Fruit fly (Drosophila melanogaster) whole organism, embryonic: ENCODE results near the gene ninaE.
A peak's percentile ranks its signal among the peaks of the same experiment; 100 is the strongest.

Source experiments
- CG10267 ChIP-seq: fragments of 200-800 bp; sonication (Bioruptor generic); optimal IDR thresholded peaks from 2 replicates; lab custom pipeline; 2018; ENCODE audit warnings: missing biosample characterization, mild to moderate bottlenecking, missing genetic modification characterization, moderate library complexity
- CG10321 ChIP-seq: fragments of 200-800 bp; sonication (Bioruptor generic); IDR thresholded peaks from 2 replicates; pipeline ENCODE4 v1.3.6; 2022; ENCODE audit warnings: missing biosample characterization, missing genetic modification characterization
- CG10431 ChIP-seq: fragments of 200-800 bp; sonication (Bioruptor generic); optimal IDR thresholded peaks from 3 replicates; lab custom pipeline; 2018; ENCODE audit warnings: missing biosample characterization, mild to moderate bottlenecking, missing genetic modification characterization
- CG10654 ChIP-seq: fragments of 200-800 bp; sonication (Bioruptor generic); optimal IDR thresholded peaks from 2 replicates; lab custom pipeline; 2016; ENCODE audit warnings: missing biosample characterization, missing genetic modification characterization
- CG10979 ChIP-seq: fragments of 200-800 bp; sonication (Bioruptor generic); optimal IDR thresholded peaks from 2 replicates; lab custom pipeline; 2018; ENCODE audit warnings: missing biosample characterization, mild to moderate bottlenecking, missing genetic modification characterization, moderate library complexity
- CG11085 ChIP-seq: fragments of 200-800 bp; sonication (Bioruptor generic); IDR thresholded peaks from 2 replicates; pipeline ENCODE4 v1.3.6; 2022; ENCODE audit warnings: missing biosample characterization, missing genetic modification characterization
- CG11247 ChIP-seq: fragments of 200-800 bp; sonication (Bioruptor generic); IDR thresholded peaks from 2 replicates; pipeline ENCODE4 v1.3.6; 2022; ENCODE audit warnings: missing biosample characterization, missing genetic modification characterization
- CG11695 ChIP-seq: fragments of 200-800 bp; sonication (Bioruptor generic); IDR thresholded peaks from 3 replicates; pipeline ENCODE4 v1.3.6; 2022; ENCODE audit warnings: missing biosample characterization, missing genetic modification characterization
- CG12071 ChIP-seq: fragments of 200-800 bp; sonication (Bioruptor generic); optimal IDR thresholded peaks from 3 replicates; lab custom pipeline; 2018; ENCODE audit warnings: missing biosample characterization, mild to moderate bottlenecking, missing genetic modification characterization
- CG12769 ChIP-seq: fragments of 200-800 bp; sonication (Bioruptor generic); optimal IDR thresholded peaks from 2 replicates; lab custom pipeline; 2019; ENCODE audit warnings: missing biosample characterization, mild to moderate bottlenecking, missing genetic modification characterization, moderate library complexity
- CG14050 ChIP-seq: fragments of 200-800 bp; sonication (Bioruptor generic); IDR thresholded peaks from 3 replicates; pipeline ENCODE4 v1.3.6; 2022; ENCODE audit warnings: missing biosample characterization, missing genetic modification characterization
- CG15479 ChIP-seq: fragments of 200-800 bp; sonication (Bioruptor generic); optimal IDR thresholded peaks from 3 replicates; lab custom pipeline; 2019; ENCODE audit warnings: missing biosample characterization, mild to moderate bottlenecking, missing genetic modification characterization, moderate library complexity
- CG15696 ChIP-seq: fragments of 200-800 bp; sonication (Bioruptor generic); optimal IDR thresholded peaks from 2 replicates; lab custom pipeline; 2019; ENCODE audit warnings: missing biosample characterization, mild to moderate bottlenecking, missing genetic modification characterization, moderate library complexity
- CG1603 ChIP-seq: fragments of 200-800 bp; sonication (Bioruptor generic); optimal IDR thresholded peaks from 2 replicates; lab custom pipeline; 2019; ENCODE audit warnings: missing biosample characterization, mild to moderate bottlenecking, missing genetic modification characterization, moderate library complexity
- CG16779 ChIP-seq: fragments of 200-800 bp; sonication (Bioruptor generic); IDR thresholded peaks from 2 replicates; pipeline ENCODE4 v1.3.6; 2022; ENCODE audit warnings: missing biosample characterization, missing genetic modification characterization
- CG16813 ChIP-seq: fragments of 200-800 bp; sonication (Bioruptor generic); IDR thresholded peaks from 3 replicates; pipeline ENCODE4 v1.3.6; 2022; ENCODE audit warnings: missing biosample characterization, missing genetic modification characterization; ENCODE audit not compliant: partially characterized antibody
- CG2129 ChIP-seq: fragments of 200-800 bp; sonication (Bioruptor generic); IDR thresholded peaks from 2 replicates; pipeline ENCODE4 v1.3.6; 2022; ENCODE audit warnings: missing biosample characterization, missing genetic modification characterization; ENCODE audit not compliant: partially characterized antibody
- CG2678 ChIP-seq: fragments of 200-800 bp; sonication (Bioruptor generic); optimal IDR thresholded peaks from 3 replicates; lab custom pipeline; 2019; ENCODE audit warnings: missing biosample characterization, mild to moderate bottlenecking, missing genetic modification characterization, moderate library complexity
- CG30431 ChIP-seq: fragments of 200-800 bp; sonication (Bioruptor generic); optimal IDR thresholded peaks from 2 replicates; lab custom pipeline; 2017; ENCODE audit warnings: missing biosample characterization, missing genetic modification characterization
- CG31365 ChIP-seq: fragments of 200-800 bp; sonication (Bioruptor generic); optimal IDR thresholded peaks from 2 replicates; lab custom pipeline; 2018; ENCODE audit warnings: missing biosample characterization, mild to moderate bottlenecking, missing genetic modification characterization
- CG31388 ChIP-seq: fragments of 200-800 bp; sonication (Bioruptor generic); optimal IDR thresholded peaks from 2 replicates; lab custom pipeline; 2016; ENCODE audit warnings: missing biosample characterization, missing genetic modification characterization
- CG4360 ChIP-seq: fragments of 200-800 bp; sonication (Bioruptor generic); IDR thresholded peaks from 2 replicates; pipeline ENCODE4 v1.3.6; 2022; ENCODE audit warnings: missing biosample characterization, missing genetic modification characterization
- CG5180 ChIP-seq: fragments of 200-800 bp; sonication (Bioruptor generic); optimal IDR thresholded peaks from 3 replicates; lab custom pipeline; 2017; ENCODE audit warnings: missing biosample characterization, missing genetic modification characterization, mild to moderate bottlenecking, moderate library complexity, missing genetic modification reagents
- CG7745 ChIP-seq: fragments of 200-800 bp; sonication (Bioruptor generic); optimal IDR thresholded peaks from 2 replicates; lab custom pipeline; 2018; ENCODE audit warnings: missing biosample characterization, mild to moderate bottlenecking, missing genetic modification characterization, moderate library complexity
- D19A ChIP-seq: fragments of 200-800 bp; optimal IDR thresholded peaks from 3 replicates; lab custom pipeline; 2019; ENCODE audit warnings: missing biosample characterization, mild to moderate bottlenecking, missing genetic modification characterization, moderate library complexity
- Dref ChIP-seq: fragments of 200-800 bp; sonication (Bioruptor generic); IDR thresholded peaks from 2 replicates; pipeline ENCODE4 v1.3.6; 2022; ENCODE audit warnings: missing biosample characterization, missing genetic modification characterization
- Gsc ChIP-seq: fragments of 200-800 bp; sonication (Bioruptor generic); IDR thresholded peaks from 2 replicates; pipeline ENCODE4 v1.3.6; 2022; ENCODE audit warnings: missing biosample characterization, missing genetic modification characterization
- HLH3B ChIP-seq: fragments of 200-800 bp; sonication (Bioruptor generic); IDR thresholded peaks from 2 replicates; pipeline ENCODE4 v1.3.6; 2022; ENCODE audit warnings: missing biosample characterization, missing genetic modification characterization
- HLH54F ChIP-seq: fragments of 200-800 bp; sonication (Bioruptor generic); optimal IDR thresholded peaks from 3 replicates; lab custom pipeline; 2016; ENCODE audit warnings: missing biosample characterization, missing genetic modification characterization
- Hmx ChIP-seq: fragments of 200-800 bp; sonication (Bioruptor generic); optimal IDR thresholded peaks from 2 replicates; lab custom pipeline; 2016; ENCODE audit warnings: missing biosample characterization, missing genetic modification characterization
- Jarid2 ChIP-seq: fragments of 200-800 bp; sonication (Bioruptor generic); optimal IDR thresholded peaks from 3 replicates; lab custom pipeline; 2017; ENCODE audit warnings: mild to moderate bottlenecking, missing biosample characterization, missing genetic modification reagents, missing genetic modification characterization
- MTF-1 ChIP-seq: fragments of 200-800 bp; sonication (Bioruptor generic); optimal IDR thresholded peaks from 2 replicates; lab custom pipeline; 2018; ENCODE audit warnings: missing biosample characterization, mild to moderate bottlenecking, missing genetic modification characterization, borderline replicate concordance
- NK7.1 ChIP-seq: fragments of 200-800 bp; sonication (Bioruptor generic); optimal IDR thresholded peaks from 3 replicates; lab custom pipeline; 2016; ENCODE audit warnings: missing biosample characterization, missing genetic modification characterization
- Poxn ChIP-seq: fragments of 200-800 bp; sonication (Bioruptor generic); IDR thresholded peaks from 2 replicates; pipeline ENCODE4 v1.3.6; 2022; ENCODE audit warnings: missing biosample characterization, missing genetic modification characterization
- Ravus ChIP-seq: fragments of 200-800 bp; sonication (Bioruptor generic); IDR thresholded peaks from 2 replicates; pipeline ENCODE4 v1.3.6; 2022; ENCODE audit warnings: missing biosample characterization, missing genetic modification characterization
- Sox102F ChIP-seq: fragments of 200-800 bp; sonication (Bioruptor generic); optimal IDR thresholded peaks from 2 replicates; lab custom pipeline; 2018; ENCODE audit warnings: missing biosample characterization, mild to moderate bottlenecking, missing genetic modification characterization, moderate library complexity
- Stat92E ChIP-seq, 3 experiments: fragments of >200 bp in 2 of 3; fragments of 200-800 bp in 1 of 3; sonication (Bioruptor generic) in 1 of 3; optimal IDR thresholded peaks; 2 replicates each; lab custom pipeline; 2017 to 2019; ENCODE audit warnings: missing biosample characterization in 3 of 3, missing genetic modification characterization in 3 of 3, mild to moderate bottlenecking in 1 of 3, moderate library complexity in 1 of 3
- ac ChIP-seq: fragments of 200-800 bp; sonication (Bioruptor generic); optimal IDR thresholded peaks from 3 replicates; lab custom pipeline; 2017; ENCODE audit warnings: missing biosample characterization, mild to moderate bottlenecking, missing genetic modification characterization
- br ChIP-seq: fragments of >200 bp; optimal IDR thresholded peaks from 2 replicates; lab custom pipeline; 2017
- ci ChIP-seq: fragments of 200-800 bp; sonication (Bioruptor generic); IDR thresholded peaks from 3 replicates; pipeline ENCODE4 v1.3.6; 2022; ENCODE audit warnings: missing biosample characterization, missing genetic modification characterization
- gt ChIP-seq: fragments of 200-800 bp; sonication (Bioruptor generic); IDR thresholded peaks from 2 replicates; pipeline ENCODE4 v1.3.6; 2022; ENCODE audit warnings: missing biosample characterization, missing genetic modification characterization
- ken ChIP-seq: fragments of 200-800 bp; sonication (Bioruptor generic); IDR thresholded peaks from 3 replicates; pipeline ENCODE4 v1.3.6; 2022; ENCODE audit warnings: missing biosample characterization, missing genetic modification characterization
- lilli ChIP-seq: fragments of 200-800 bp; sonication (Bioruptor generic); optimal IDR thresholded peaks from 3 replicates; lab custom pipeline; 2016; ENCODE audit warnings: missing biosample characterization, missing genetic modification characterization
- onecut ChIP-seq: fragments of 200-800 bp; sonication (Bioruptor generic); IDR thresholded peaks from 2 replicates; pipeline ENCODE4 v1.3.6; 2022; ENCODE audit warnings: missing biosample characterization, missing genetic modification characterization
- org-1 ChIP-seq: fragments of 200-800 bp; sonication (Bioruptor generic); optimal IDR thresholded peaks from 2 replicates; lab custom pipeline; 2017; ENCODE audit warnings: missing biosample characterization, missing genetic modification characterization
- pnt ChIP-seq: fragments of 200-800 bp; sonication (Bioruptor generic); optimal IDR thresholded peaks from 3 replicates; lab custom pipeline; 2016; ENCODE audit warnings: missing biosample characterization, missing genetic modification characterization
- rib ChIP-seq: fragments of 200-800 bp; sonication (Bioruptor generic); IDR thresholded peaks from 2 replicates; pipeline ENCODE4 v1.3.6; 2022; ENCODE audit warnings: missing biosample characterization, missing genetic modification characterization
- tup ChIP-seq: fragments of 200-800 bp; sonication (Bioruptor generic); optimal IDR thresholded peaks from 2 replicates; lab custom pipeline; 2016; ENCODE audit warnings: missing biosample characterization, mild to moderate bottlenecking, missing genetic modification characterization, moderate library complexity
- wek ChIP-seq: fragments of 200-800 bp; sonication (Bioruptor generic); optimal IDR thresholded peaks from 3 replicates; lab custom pipeline; 2018; ENCODE audit warnings: missing biosample characterization, mild to moderate bottlenecking, missing genetic modification characterization, moderate library complexity
- zen2 ChIP-seq: fragments of 200-800 bp; sonication (Bioruptor generic); IDR thresholded peaks from 3 replicates; pipeline ENCODE4 v1.3.6; 2022; ENCODE audit warnings: missing biosample characterization, missing genetic modification characterization; ENCODE audit not compliant: partially characterized antibody

Gene ninaE

dm6 chr3R:19908863-19909343 lies 20.9 kb upstream of the ninaE start (continued):
- peak; percentile 78 for TF ChIP-seq onecut (GFP tag; lab: Robert Waterston, UW)
- TF ChIP-seq CG10654: peak; percentile 82
- peak; percentile 77 for TF ChIP-seq org-1 (GFP tag; lab: Kevin White, UChicago)
- peak; percentile 68; the same call in 1 of the 2 replicates for TF ChIP-seq CG16779
- peak; percentile 60 for TF ChIP-seq CG31365 (tag; lab: Kevin White, UChicago)
- TF ChIP-seq CG10267 (tag; lab: Kevin White, UChicago): peak; percentile 52
- TF ChIP-seq CG30431 (GFP tag; lab: Kevin White, UChicago): peak; percentile 72
- TF ChIP-seq Ravus (GFP tag; lab: Robert Waterston, UW): peak; percentile 22; the same call in 1 of the 2 replicates
- TF ChIP-seq zen2 (GFP tag; lab: Robert Waterston, UW): no peak
- TF ChIP-seq D19A (tag; lab: Kevin White, UChicago): peak; percentile 70
- no peak for TF ChIP-seq CG7745
- TF ChIP-seq br (lab: Kevin White, UChicago): no peak
- TF ChIP-seq CG11695 (GFP tag; lab: Robert Waterston, UW): peak; percentile 89
- TF ChIP-seq CG10321 (GFP tag; lab: Robert Waterston, UW): peak; percentile 55; the same call in 1 of the 2 replicates
- peak; percentile 28 for TF ChIP-seq tup
- no peak for TF ChIP-seq CG15479 (GFP tag; lab: Kevin White, UChicago)
- peak; percentile 66 for TF ChIP-seq CG4360 (GFP tag; lab: Robert Waterston, UW)
- TF ChIP-seq CG16813: no peak
- TF ChIP-seq CG12769: peak; percentile 87
- no peak for TF ChIP-seq Dref (GFP tag; lab: Robert Waterston, UW)
- peak; percentile 80 for TF ChIP-seq HLH54F (GFP tag; lab: Kevin White, UChicago)
- no peak; the same call in 1 of the 2 replicates for TF ChIP-seq gt (GFP tag; lab: Robert Waterston, UW)
- TF ChIP-seq lilli (GFP tag; lab: Kevin White, UChicago): peak; percentile 91
- TF ChIP-seq wek (GFP tag; lab: Kevin White, UChicago): peak; percentile 26
- TF ChIP-seq ken (GFP tag; lab: Robert Waterston, UW): peak; percentile 87
- no peak for TF ChIP-seq CG2129 (GFP tag; lab: Robert Waterston, UW)
- TF ChIP-seq Stat92E (GFP tag; optimal IDR thresholded peaks at IDR 0.05; lab: Kevin White, UChicago): no peak
- TF ChIP-seq CG2678: peak; percentile 84
- TF ChIP-seq CG12071 (GFP tag; lab: Kevin White, UChicago): peak; percentile 87
- peak; percentile 90 for TF ChIP-seq CG1603 (tag; lab: Kevin White, UChicago)
- peak; percentile 69 for TF ChIP-seq CG11247 (GFP tag; lab: Robert Waterston, UW)
- TF ChIP-seq MTF-1: peak; percentile 71
- TF ChIP-seq CG11085 (GFP tag; lab: Robert Waterston, UW): peak; percentile 66
- peak; percentile 52 for TF ChIP-seq Jarid2 (GFP tag; lab: Kevin White, UChicago)
- no peak for TF ChIP-seq CG10431
- TF ChIP-seq ci: peak; percentile 95
- peak; percentile 84 for TF ChIP-seq CG14050
- peak; percentile 71 for TF ChIP-seq Poxn
- no peak for TF ChIP-seq Hmx
- peak; percentile 68 for TF ChIP-seq rib (GFP tag; lab: Robert Waterston, UW)
- TF ChIP-seq CG15696: no peak
- peak; percentile 58; the same call in 1 of the 2 replicates for TF ChIP-seq Gsc (GFP tag; lab: Robert Waterston, UW)
- TF ChIP-seq Sox102F (GFP tag; lab: Kevin White, UChicago): peak; percentile 90
- TF ChIP-seq CG31388 (GFP tag; lab: Kevin White, UChicago): peak; percentile 52
- TF ChIP-seq pnt: peak; percentile 69
- peak; percentile 78 for TF ChIP-seq CG10979
- TF ChIP-seq CG5180 (GFP tag; lab: Kevin White, UChicago): peak; percentile 37
- TF ChIP-seq NK7.1 (GFP tag; lab: Kevin White, UChicago): peak; percentile 56
- TF ChIP-seq HLH3B: peak; percentile 87
- no peak for TF ChIP-seq ac (GFP tag; lab: Kevin White, UChicago)
